Worm (Caenorhabditis elegans): ENCODE data around the gene spn-4.

The spn-4 gene

ce11 chrV:6775708-6776107, 9.0 kb downstream of the spn-4 start, which contains the start of gene srh-28:
Gene srh-28, minus strand, starts transcription at chrV:6775808.
- TF ChIP-seq F13C5.2 (tag; optimal IDR thresholded peaks at IDR 0.05) (no peak), ceh-36 (tag; optimal IDR thresholded peaks at IDR 0.05) (no peak), tbx-11 (GFP tag; IDR thresholded peaks at IDR 0.05) (no peak), tra-4 (tag; optimal IDR thresholded peaks at IDR 0.05) (no peak), hmg-4 (GFP tag; optimal IDR thresholded peaks at IDR 0.05) (no peak), ama-1 (optimal IDR thresholded peaks at IDR 0.05) (no peak)

- no peak for TF ChIP-seq scrt-1 (GFP tag; IDR thresholded peaks at IDR 0.05)
- TF ChIP-seq ama-1 (optimal IDR thresholded peaks at IDR 0.05): no peak
These were observed 11.0 kb downstream of the spn-4 start, which contains the start of gene ZC404.16 for ce11 chrV:6773735-6774134. Gene ZC404.16, minus strand, starts transcription at chrV:6773835.

ce11 chrV:6771645-6772044, 13.1 kb downstream of the spn-4 start, which contains the start of gene srh-30:
Gene srh-30, minus strand, starts transcription at chrV:6771745.
- TF ChIP-seq ceh-13 (GFP tag; optimal IDR thresholded peaks at IDR 0.05) (no peak), pes-1 (GFP tag; IDR thresholded peaks at IDR 0.05) (no peak), ama-1 (optimal IDR thresholded peaks at IDR 0.05) (no peak), scrt-1 (GFP tag; IDR thresholded peaks at IDR 0.05) (no peak), hmbx-1 (tag; optimal IDR thresholded peaks at IDR 0.05) (no peak), ceh-36 (tag; optimal IDR thresholded peaks at IDR 0.05) (no peak), hnd-1 (tag; optimal IDR thresholded peaks at IDR 0.05) (no peak), F13C5.2 (tag; optimal IDR thresholded peaks at IDR 0.05) (no peak), sea-1 (GFP tag; conservative IDR thresholded peaks at IDR 0.05) (no peak), ets-7 (tag; optimal IDR thresholded peaks at IDR 0.05) (no peak), tbx-11 (GFP tag; IDR thresholded peaks at IDR 0.05) (no peak), B0310.2 (tag; optimal IDR thresholded peaks at IDR 0.05) (no peak), tbx-37 (GFP tag; conservative IDR thresholded peaks at IDR 0.05) (no peak), flt-1 (GFP tag; IDR thresholded peaks at IDR 0.05) (no peak), aly-1 (tag; optimal IDR thresholded peaks at IDR 0.05) (no peak), tra-4 (tag; optimal IDR thresholded peaks at IDR 0.05) (no peak), hmg-4 (GFP tag; optimal IDR thresholded peaks at IDR 0.05) (no peak)

- no peak for TF ChIP-seq scrt-1 (GFP tag; IDR thresholded peaks at IDR 0.05)
- no peak for TF ChIP-seq ceh-13 (GFP tag; optimal IDR thresholded peaks at IDR 0.05)
- TF ChIP-seq tbx-11 (GFP tag; IDR thresholded peaks at IDR 0.05): no peak
- TF ChIP-seq ceh-36 (tag; optimal IDR thresholded peaks at IDR 0.05): no peak
- no peak for TF ChIP-seq pes-1 (GFP tag; IDR thresholded peaks at IDR 0.05)
These were observed 15.3 kb downstream of the spn-4 start for ce11 chrV:6769440-6769839.

- TF ChIP-seq hmg-4 (GFP tag; optimal IDR thresholded peaks at IDR 0.05): no peak
- TF ChIP-seq tra-4 (tag; optimal IDR thresholded peaks at IDR 0.05): no peak
- TF ChIP-seq ceh-13 (GFP tag; optimal IDR thresholded peaks at IDR 0.05): no peak
- TF ChIP-seq ama-1 (optimal IDR thresholded peaks at IDR 0.05): no peak
- TF ChIP-seq tbx-11 (GFP tag; IDR thresholded peaks at IDR 0.05): no peak
- no peak for TF ChIP-seq hmbx-1 (tag; optimal IDR thresholded peaks at IDR 0.05)
- TF ChIP-seq tbx-37 (GFP tag; conservative IDR thresholded peaks at IDR 0.05): no peak
- no peak for TF ChIP-seq hnd-1 (tag; optimal IDR thresholded peaks at IDR 0.05)
- no peak for TF ChIP-seq ets-7 (tag; optimal IDR thresholded peaks at IDR 0.05)
- no peak for TF ChIP-seq ceh-36 (tag; optimal IDR thresholded peaks at IDR 0.05)
- TF ChIP-seq sea-1 (GFP tag; conservative IDR thresholded peaks at IDR 0.05): no peak
- TF ChIP-seq aly-1 (tag; optimal IDR thresholded peaks at IDR 0.05): no peak
- no peak for TF ChIP-seq flt-1 (GFP tag; IDR thresholded peaks at IDR 0.05)
- no peak for TF ChIP-seq F13C5.2 (tag; optimal IDR thresholded peaks at IDR 0.05)
- no peak for TF ChIP-seq pes-1 (GFP tag; IDR thresholded peaks at IDR 0.05)
- TF ChIP-seq B0310.2 (tag; optimal IDR thresholded peaks at IDR 0.05): no peak
- TF ChIP-seq scrt-1 (GFP tag; IDR thresholded peaks at IDR 0.05): no peak
These were observed 16.2 kb downstream of the spn-4 start, which contains the start of the genes T25F10.1 and clik-1 for ce11 chrV:6768452-6768929. Gene T25F10.1, plus strand, starts transcription at chrV:6768502. Gene clik-1, minus strand, starts transcription at chrV:6768732.

- no peak for TF ChIP-seq tbx-11 (GFP tag; IDR thresholded peaks at IDR 0.05)
- TF ChIP-seq hmg-4 (GFP tag; optimal IDR thresholded peaks at IDR 0.05): no peak
- no peak for TF ChIP-seq ama-1 (optimal IDR thresholded peaks at IDR 0.05)
- TF ChIP-seq ceh-13 (GFP tag; optimal IDR thresholded peaks at IDR 0.05): no peak
- TF ChIP-seq ceh-36 (tag; optimal IDR thresholded peaks at IDR 0.05): no peak
These were observed 17.1 kb downstream of the spn-4 start for ce11 chrV:6767576-6767975.

- TF ChIP-seq hmbx-1 (tag; optimal IDR thresholded peaks at IDR 0.05): no peak
- TF ChIP-seq hmg-4 (GFP tag; optimal IDR thresholded peaks at IDR 0.05): no peak
- no peak for TF ChIP-seq flt-1 (GFP tag; IDR thresholded peaks at IDR 0.05)
- TF ChIP-seq F13C5.2 (tag; optimal IDR thresholded peaks at IDR 0.05): no peak
- TF ChIP-seq aly-1 (tag; optimal IDR thresholded peaks at IDR 0.05): no peak
- TF ChIP-seq tra-4 (tag; optimal IDR thresholded peaks at IDR 0.05): no peak
- no peak for TF ChIP-seq ceh-13 (GFP tag; optimal IDR thresholded peaks at IDR 0.05)
- no peak for TF ChIP-seq ceh-36 (tag; optimal IDR thresholded peaks at IDR 0.05)
- TF ChIP-seq ama-1 (optimal IDR thresholded peaks at IDR 0.05): no peak
- TF ChIP-seq ets-7 (tag; optimal IDR thresholded peaks at IDR 0.05): no peak
- TF ChIP-seq B0310.2 (tag; optimal IDR thresholded peaks at IDR 0.05): no peak
- TF ChIP-seq pes-1 (GFP tag; IDR thresholded peaks at IDR 0.05): no peak
- no peak for TF ChIP-seq scrt-1 (GFP tag; IDR thresholded peaks at IDR 0.05)
- no peak for TF ChIP-seq tbx-11 (GFP tag; IDR thresholded peaks at IDR 0.05)
- TF ChIP-seq hnd-1 (tag; optimal IDR thresholded peaks at IDR 0.05): no peak
- no peak for TF ChIP-seq sea-1 (GFP tag; conservative IDR thresholded peaks at IDR 0.05)
- no peak for TF ChIP-seq tbx-37 (GFP tag; conservative IDR thresholded peaks at IDR 0.05)
These were observed 19.7 kb downstream of the spn-4 start, which contains the start of gene bbs-8 for ce11 chrV:6764972-6765371. Gene bbs-8, minus strand, starts transcription at chrV:6765072.

- TF ChIP-seq hmbx-1 (tag; optimal IDR thresholded peaks at IDR 0.05): no peak
- no peak for TF ChIP-seq ama-1 (optimal IDR thresholded peaks at IDR 0.05)
- TF ChIP-seq scrt-1 (GFP tag; IDR thresholded peaks at IDR 0.05): no peak
- no peak for TF ChIP-seq sea-1 (GFP tag; conservative IDR thresholded peaks at IDR 0.05)
- no peak for TF ChIP-seq F13C5.2 (tag; optimal IDR thresholded peaks at IDR 0.05)
- no peak for TF ChIP-seq tbx-11 (GFP tag; IDR thresholded peaks at IDR 0.05)
- TF ChIP-seq hmg-4 (GFP tag; optimal IDR thresholded peaks at IDR 0.05): no peak
- no peak for TF ChIP-seq ceh-13 (GFP tag; optimal IDR thresholded peaks at IDR 0.05)
- no peak for TF ChIP-seq aly-1 (tag; optimal IDR thresholded peaks at IDR 0.05)
- TF ChIP-seq tbx-37 (GFP tag; conservative IDR thresholded peaks at IDR 0.05): no peak
- TF ChIP-seq tra-4 (tag; optimal IDR thresholded peaks at IDR 0.05): no peak
These were observed 22.3 kb downstream of the spn-4 start, which contains the start of gene T25F10.4 for ce11 chrV:6762361-6762760. Gene T25F10.4, minus strand, starts transcription at chrV:6762461.
